Worm (Caenorhabditis elegans) whole organism, mixed stage, embryonic: ENCODE measurements around the gene ift-81.

Experiments
- M03D4.4 ChIP-seq: sonication (generic microtip); optimal IDR thresholded peaks from 2 replicates; lab custom pipeline; 2017; ENCODE audit warnings: mild to moderate bottlenecking, missing genetic modification characterization, missing compliant biosample characterization
- bed-3 ChIP-seq: fragments of 200-800 bp; sonication (Bioruptor generic); optimal IDR thresholded peaks from 3 replicates; lab custom pipeline; 2018; ENCODE audit warnings: mild to moderate bottlenecking, missing genetic modification characterization, moderate library complexity, missing compliant biosample characterization
- blmp-1 ChIP-seq: fragments of 150-350 bp; optimal IDR thresholded peaks from 2 replicates; lab custom pipeline; 2014; ENCODE audit warnings: missing biosample characterization, missing genetic modification characterization
- ceh-39 ChIP-seq: fragments of 150-350 bp; optimal IDR thresholded peaks from 2 replicates; lab custom pipeline; 2014; ENCODE audit warnings: missing biosample characterization, missing genetic modification characterization
- ceh-83 ChIP-seq: fragments of 200-800 bp; sonication (Bioruptor generic); optimal IDR thresholded peaks from 2 replicates; lab custom pipeline; 2018; ENCODE audit warnings: mild to moderate bottlenecking, missing genetic modification characterization, missing compliant biosample characterization
- ces-1 ChIP-seq: fragments of 150-350 bp; optimal IDR thresholded peaks from 2 replicates; lab custom pipeline; 2014; ENCODE audit warnings: missing biosample characterization, missing genetic modification reagents, missing genetic modification characterization
- cnd-1 ChIP-seq: fragments of 200-800 bp; sonication (Bioruptor generic); optimal IDR thresholded peaks from 2 replicates; lab custom pipeline; 2018; ENCODE audit warnings: mild to moderate bottlenecking, missing genetic modification characterization, missing compliant biosample characterization
- elt-1 ChIP-seq: sonication (generic microtip); optimal IDR thresholded peaks from 2 replicates; lab custom pipeline; 2017; ENCODE audit warnings: missing genetic modification characterization, mild to moderate bottlenecking, missing compliant biosample characterization, antibody characterized with exemption, moderate library complexity, borderline replicate concordance; ENCODE audit not compliant: insufficient read depth
- elt-3 ChIP-seq: fragments of 150-350 bp; optimal IDR thresholded peaks from 2 replicates; lab custom pipeline; 2014; ENCODE audit warnings: missing biosample characterization, missing genetic modification characterization
- flh-1 ChIP-seq: fragments of 200-800 bp; sonication (Bioruptor generic); optimal IDR thresholded peaks from 2 replicates; lab custom pipeline; 2018; ENCODE audit warnings: mild to moderate bottlenecking, missing genetic modification characterization, moderate library complexity, missing compliant biosample characterization
- ham-2 ChIP-seq: fragments of 200-800 bp; sonication (Bioruptor generic); optimal IDR thresholded peaks from 2 replicates; lab custom pipeline; 2018; ENCODE audit warnings: mild to moderate bottlenecking, missing genetic modification characterization, missing compliant biosample characterization
- hlh-1 ChIP-seq: fragments of 150-350 bp; optimal IDR thresholded peaks from 2 replicates; lab custom pipeline; 2014; ENCODE audit warnings: missing biosample characterization, missing genetic modification reagents, missing genetic modification characterization
- lin-13 ChIP-seq: fragments of 150-350 bp; optimal IDR thresholded peaks from 2 replicates; lab custom pipeline; 2014; ENCODE audit warnings: missing biosample characterization, missing genetic modification characterization
- lsy-2 ChIP-seq: fragments of 150-350 bp; optimal IDR thresholded peaks from 2 replicates; lab custom pipeline; 2014; ENCODE audit warnings: missing biosample characterization, missing genetic modification characterization
- mab-5 ChIP-seq: fragments of 150-350 bp; optimal IDR thresholded peaks from 2 replicates; lab custom pipeline; 2014; ENCODE audit warnings: missing biosample characterization, missing genetic modification characterization
- mep-1 ChIP-seq: fragments of 150-350 bp; optimal IDR thresholded peaks from 2 replicates; lab custom pipeline; 2017; ENCODE audit warnings: missing biosample characterization, missing genetic modification reagents, missing genetic modification characterization, inconsistent platforms
- mls-2 ChIP-seq: sonication (generic microtip); optimal IDR thresholded peaks from 2 replicates; lab custom pipeline; 2016; ENCODE audit warnings: mild to moderate bottlenecking, missing genetic modification characterization, moderate library complexity, missing compliant biosample characterization
- nhr-2 ChIP-seq: fragments of 150-350 bp; optimal IDR thresholded peaks from 2 replicates; lab custom pipeline; 2014; ENCODE audit warnings: missing biosample characterization, missing genetic modification characterization
- nhr-237 ChIP-seq: fragments of 150-350 bp; optimal IDR thresholded peaks from 2 replicates; lab custom pipeline; 2014; ENCODE audit warnings: missing biosample characterization, missing genetic modification characterization
- nhr-28 ChIP-seq: fragments of 150-350 bp; optimal IDR thresholded peaks from 2 replicates; lab custom pipeline; 2014; ENCODE audit warnings: missing biosample characterization, missing genetic modification characterization
- pha-4 ChIP-seq: fragments of 150-350 bp; optimal IDR thresholded peaks from 2 replicates; lab custom pipeline; 2018; ENCODE audit warnings: missing biosample characterization, missing genetic modification reagents, missing genetic modification characterization
- sem-2 ChIP-seq: fragments of 200-800 bp; sonication (Bioruptor generic); optimal IDR thresholded peaks from 2 replicates; lab custom pipeline; 2018; ENCODE audit warnings: mild to moderate bottlenecking, missing genetic modification characterization, missing compliant biosample characterization
- sptf-1 ChIP-seq: sonication (generic microtip); optimal IDR thresholded peaks from 2 replicates; lab custom pipeline; 2017; ENCODE audit warnings: mild to moderate bottlenecking, missing genetic modification characterization, moderate library complexity, missing compliant biosample characterization
- unc-120 ChIP-seq: sonication (generic microtip); optimal IDR thresholded peaks from 2 replicates; lab custom pipeline; 2017; ENCODE audit warnings: missing genetic modification characterization, missing compliant biosample characterization; ENCODE audit not compliant: poor library complexity, severe bottlenecking
- unc-39 ChIP-seq: fragments of 150-350 bp; optimal IDR thresholded peaks from 2 replicates; lab custom pipeline; 2014; ENCODE audit warnings: missing biosample characterization, missing genetic modification characterization
- unc-62 ChIP-seq: fragments of 150-350 bp; optimal IDR thresholded peaks from 2 replicates; lab custom pipeline; 2014; ENCODE audit warnings: missing biosample characterization, missing genetic modification reagents, missing genetic modification characterization
- zip-8 ChIP-seq: fragments of 150-350 bp; optimal IDR thresholded peaks from 2 replicates; lab custom pipeline; 2014; ENCODE audit warnings: missing biosample characterization, missing genetic modification characterization
- ztf-11 ChIP-seq: fragments of 150-350 bp; optimal IDR thresholded peaks from 2 replicates; lab custom pipeline; 2014; ENCODE audit warnings: missing biosample characterization, missing genetic modification characterization

The ift-81 gene

DNA sequence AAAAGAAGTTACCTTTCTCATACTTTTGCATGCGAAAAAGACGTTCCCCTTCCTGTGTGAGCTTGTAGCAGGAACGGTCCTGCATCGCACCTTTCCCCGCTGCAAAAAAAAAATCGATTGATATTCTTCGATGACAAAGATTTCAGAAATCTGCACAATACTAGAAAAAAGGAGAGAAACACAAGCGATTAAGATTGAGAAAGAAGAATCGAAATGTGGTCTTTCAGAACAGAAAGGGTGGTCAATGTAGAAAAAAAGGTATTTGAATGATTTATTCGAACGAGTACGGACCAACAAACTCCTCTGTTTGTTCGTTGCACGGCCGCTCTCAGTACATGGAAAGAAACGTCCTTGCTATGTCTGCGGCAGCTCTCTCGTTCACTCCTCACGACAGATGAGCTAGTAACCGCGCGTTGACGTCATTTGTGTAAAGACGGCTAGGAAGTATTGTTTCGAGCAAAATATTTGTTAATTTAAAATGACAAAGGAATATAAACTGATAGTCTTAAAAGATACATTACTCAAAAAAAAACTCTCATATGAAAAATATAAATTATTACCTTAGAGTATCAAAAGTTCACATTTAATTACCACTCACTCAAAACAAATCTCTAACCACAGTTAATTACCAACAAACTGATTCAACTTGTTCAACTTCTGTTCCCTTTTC, at the start of gene ift-81:
Gene ift-81 (plus strand): TSS at position 620 of the 670 bp plus-strand sequence.
- TF ChIP-seq unc-39 (tag; lab: Kevin White, UChicago) (no peak), ces-1 (GFP tag; lab: Kevin White, UChicago) (peak; percentile 12), ztf-11 (tag; lab: Kevin White, UChicago) (no peak), ceh-39 (tag; lab: Kevin White, UChicago) (no peak), mep-1 (tag; lab: Kevin White, UChicago) (peak; percentile 29), M03D4.4 (tag; lab: Kevin White, UChicago) (no peak), hlh-1 (peak; percentile 46), elt-3 (tag; lab: Kevin White, UChicago) (no peak), ham-2 (no peak), unc-120 (tag; lab: Kevin White, UChicago) (no peak), nhr-28 (tag; lab: Kevin White, UChicago) (no peak), sem-2 (no peak), pha-4 (tag; lab: Kevin White, UChicago) (no peak), bed-3 (no peak), zip-8 (no peak), lsy-2 (tag; lab: Kevin White, UChicago) (no peak), unc-62 (GFP tag; lab: Kevin White, UChicago) (no peak), lin-13 (tag; lab: Kevin White, UChicago) (peak; percentile 5), nhr-237 (tag; lab: Kevin White, UChicago) (no peak)

DNA sequence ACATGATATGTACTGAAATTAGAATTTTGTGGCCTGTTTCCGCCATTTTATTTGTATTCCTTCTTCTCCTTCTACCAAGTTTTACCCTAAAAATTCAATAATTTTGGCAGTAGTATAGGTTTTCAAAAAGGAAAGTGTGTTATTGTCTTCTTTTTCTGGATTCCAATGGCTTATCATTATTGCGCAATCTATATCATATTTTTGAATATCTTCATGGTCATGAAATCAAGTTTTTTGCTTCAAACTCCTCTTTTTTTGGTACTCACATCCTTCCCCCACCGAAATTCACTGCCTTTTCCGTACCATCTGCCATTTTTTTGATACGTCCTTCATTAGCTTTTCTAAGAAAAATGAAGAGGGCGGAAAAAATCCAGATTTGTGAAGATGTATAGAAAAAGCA, 49.6 kb upstream of the ift-81 start:
- TF ChIP-seq zip-8 (peak; percentile 69), hlh-1 (no peak)

DNA sequence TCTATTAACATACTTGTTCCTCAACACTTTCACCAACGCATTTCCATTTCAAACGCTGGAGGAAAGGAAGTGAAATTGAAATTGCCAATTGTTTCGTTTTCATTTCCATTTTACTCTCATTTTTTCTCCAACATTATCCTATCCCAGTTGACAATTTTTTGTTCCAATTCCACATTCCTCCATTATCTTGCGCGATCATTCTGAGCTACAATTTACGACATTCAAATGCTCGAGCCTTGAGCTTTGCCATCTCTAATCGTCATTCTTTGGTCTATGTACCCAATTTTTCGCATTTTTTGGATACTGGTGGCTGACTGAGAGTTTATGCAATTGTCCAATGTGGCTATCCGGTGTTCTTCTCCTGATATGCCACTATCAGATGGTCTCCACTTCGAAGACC, 48.8 kb upstream of the ift-81 start, which contains the start of gene Y34B4A.10:
Gene Y34B4A.10 (plus strand): TSS at position 301 of the 400 bp plus-strand sequence.
- no peak for TF ChIP-seq blmp-1 (tag; lab: Kevin White, UChicago)
- no peak for TF ChIP-seq sem-2
- TF ChIP-seq nhr-2 (tag; lab: Kevin White, UChicago): no peak
- no peak for TF ChIP-seq pha-4 (tag; lab: Kevin White, UChicago)

DNA sequence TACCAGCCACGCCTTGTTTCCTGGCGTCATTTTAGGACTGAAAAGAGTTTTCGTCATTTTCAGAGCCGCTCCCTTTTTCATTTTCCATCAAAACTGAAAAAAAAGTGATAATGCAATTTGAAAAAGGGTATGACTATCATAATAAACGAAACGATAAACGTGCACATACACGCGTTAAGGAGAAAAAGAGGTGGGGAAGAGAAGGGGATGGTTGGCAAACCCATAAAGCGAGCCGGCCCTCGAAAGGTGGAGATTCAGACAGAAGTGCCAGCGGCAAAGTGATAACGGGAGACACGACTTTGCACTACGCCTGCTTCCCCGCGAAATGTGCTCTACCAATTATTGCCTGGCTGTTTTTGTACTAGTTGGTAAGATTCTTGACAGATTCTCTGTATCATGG, 45.6 kb upstream of the ift-81 start, which contains the start of gene nspg-14:
Gene nspg-14 (plus strand): TSS at position 250 of the 400 bp plus-strand sequence.
- no peak for TF ChIP-seq nhr-28 (tag; lab: Kevin White, UChicago)
- TF ChIP-seq mep-1 (tag; lab: Kevin White, UChicago): no peak
- TF ChIP-seq ceh-83 (GFP tag; lab: Kevin White, UChicago): no peak
- no peak for TF ChIP-seq sptf-1 (tag; lab: Kevin White, UChicago)
- no peak for TF ChIP-seq ham-2
- TF ChIP-seq blmp-1 (tag; lab: Kevin White, UChicago): no peak
- TF ChIP-seq sem-2: no peak
- TF ChIP-seq lin-13 (tag; lab: Kevin White, UChicago): no peak
- no peak for TF ChIP-seq lsy-2 (tag; lab: Kevin White, UChicago)
- no peak for TF ChIP-seq unc-120 (tag; lab: Kevin White, UChicago)
- TF ChIP-seq, all 35 proteins: peak for 0

DNA sequence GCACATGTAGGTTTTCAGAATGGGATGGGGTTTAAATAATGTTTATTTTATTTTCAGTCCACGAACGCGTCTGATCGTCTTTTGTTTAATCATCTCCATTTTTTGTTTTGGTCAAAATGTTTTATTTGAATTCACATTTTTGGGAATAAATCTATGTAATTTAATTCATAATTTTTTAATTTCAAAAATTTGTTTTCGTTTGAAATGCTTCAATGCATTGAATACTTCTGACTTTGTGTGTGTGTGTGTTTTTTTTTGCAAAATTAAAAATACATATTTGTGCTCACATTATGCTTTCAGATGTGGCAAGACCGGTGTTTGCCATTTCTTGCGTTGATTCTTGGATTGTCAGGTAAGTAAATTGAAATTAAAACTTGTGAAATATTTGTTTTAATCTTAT, 43.5 kb upstream of the ift-81 start, which contains the start of gene nspg-13:
Gene nspg-13 (plus strand): TSS at position 301 of the 400 bp plus-strand sequence.
- TF ChIP-seq cnd-1 (tag; lab: Kevin White, UChicago): no peak
- TF ChIP-seq unc-62 (GFP tag; lab: Kevin White, UChicago): no peak
- no peak for TF ChIP-seq blmp-1 (tag; lab: Kevin White, UChicago)
- TF ChIP-seq unc-120 (tag; lab: Kevin White, UChicago): no peak
- no peak for TF ChIP-seq lin-13 (tag; lab: Kevin White, UChicago)
- no peak for TF ChIP-seq elt-3 (tag; lab: Kevin White, UChicago)
- no peak for TF ChIP-seq ztf-11 (tag; lab: Kevin White, UChicago)
- TF ChIP-seq pha-4 (tag; lab: Kevin White, UChicago): no peak
- TF ChIP-seq sem-2: no peak
- no peak for TF ChIP-seq nhr-237 (tag; lab: Kevin White, UChicago)
- TF ChIP-seq mab-5 (tag; lab: Kevin White, UChicago): no peak
- no peak for TF ChIP-seq nhr-28 (tag; lab: Kevin White, UChicago)
- no peak for TF ChIP-seq bed-3
- no peak for TF ChIP-seq sptf-1 (tag; lab: Kevin White, UChicago)

DNA sequence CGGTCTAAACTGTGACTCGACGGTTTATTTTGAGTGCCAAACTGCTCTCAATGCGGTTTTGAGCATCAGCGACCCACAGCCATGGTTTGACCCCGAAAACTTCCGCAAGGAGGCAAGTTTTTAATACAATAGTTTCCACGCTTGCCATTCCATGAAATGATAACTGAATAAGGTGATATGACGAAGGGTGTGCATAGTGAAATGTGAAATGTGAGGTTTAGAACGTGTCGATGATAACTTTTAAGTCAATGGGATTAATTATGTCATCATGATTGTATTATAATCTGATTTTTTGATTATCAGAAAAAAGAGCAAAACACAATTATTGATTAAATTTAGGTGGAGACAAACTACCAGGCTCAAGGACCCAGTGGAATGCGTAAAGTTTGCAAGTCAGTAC, 43.0 kb upstream of the ift-81 start:
- TF ChIP-seq lsy-2 (tag; lab: Kevin White, UChicago): no peak
- no peak for TF ChIP-seq lin-13 (tag; lab: Kevin White, UChicago)
- TF ChIP-seq flh-1 (GFP tag; lab: Kevin White, UChicago): no peak
- no peak for TF ChIP-seq zip-8
- no peak for TF ChIP-seq nhr-2 (tag; lab: Kevin White, UChicago)
- no peak for TF ChIP-seq mep-1 (tag; lab: Kevin White, UChicago)
- no peak for TF ChIP-seq mls-2 (tag; lab: Kevin White, UChicago)
- no peak for TF ChIP-seq ceh-83 (GFP tag; lab: Kevin White, UChicago)
- TF ChIP-seq elt-1: no peak
